Fruit fly (Drosophila melanogaster) whole organism, embryonic: Measurements from ENCODE around the gene eIF4A.

Source experiments
- Antp ChIP-seq: fragments of 200-800 bp; sonication (Bioruptor generic); optimal IDR thresholded peaks from 3 replicates; lab custom pipeline; 2016; ENCODE audit warnings: missing biosample characterization, missing genetic modification characterization
- CG11723 ChIP-seq: fragments of 200-800 bp; sonication (Bioruptor generic); optimal IDR thresholded peaks from 2 replicates; lab custom pipeline; 2017; ENCODE audit warnings: missing biosample characterization, mild to moderate bottlenecking, missing genetic modification characterization
- CG12104 ChIP-seq: fragments of 200-800 bp; sonication (Bioruptor generic); optimal IDR thresholded peaks from 3 replicates; lab custom pipeline; 2016; ENCODE audit warnings: missing biosample characterization, missing genetic modification characterization
- CG12155 ChIP-seq: fragments of 200-800 bp; sonication (Bioruptor generic); optimal IDR thresholded peaks from 3 replicates; lab custom pipeline; 2016; ENCODE audit warnings: missing biosample characterization, missing genetic modification characterization
- CG12659 ChIP-seq: fragments of 200-800 bp; sonication (Bioruptor generic); optimal IDR thresholded peaks from 3 replicates; lab custom pipeline; 2017; ENCODE audit warnings: mild to moderate bottlenecking, missing biosample characterization, missing genetic modification reagents, missing genetic modification characterization
- CG13624 ChIP-seq: fragments of 200-800 bp; sonication (Bioruptor generic); optimal IDR thresholded peaks from 2 replicates; lab custom pipeline; 2016; ENCODE audit warnings: missing biosample characterization, missing genetic modification characterization
- CG14710 ChIP-seq: fragments of 200-800 bp; sonication (Bioruptor generic); optimal IDR thresholded peaks from 3 replicates; lab custom pipeline; 2019; ENCODE audit warnings: missing biosample characterization, mild to moderate bottlenecking, missing genetic modification characterization, moderate library complexity
- CG15696 ChIP-seq: fragments of 200-800 bp; sonication (Bioruptor generic); optimal IDR thresholded peaks from 2 replicates; lab custom pipeline; 2019; ENCODE audit warnings: missing biosample characterization, mild to moderate bottlenecking, missing genetic modification characterization, moderate library complexity
- CG1603 ChIP-seq: fragments of 200-800 bp; sonication (Bioruptor generic); optimal IDR thresholded peaks from 2 replicates; lab custom pipeline; 2019; ENCODE audit warnings: missing biosample characterization, mild to moderate bottlenecking, missing genetic modification characterization, moderate library complexity
- CG17186 ChIP-seq: fragments of 200-800 bp; sonication (Bioruptor generic); optimal IDR thresholded peaks from 3 replicates; lab custom pipeline; 2017; ENCODE audit warnings: missing biosample characterization, missing genetic modification reagents, missing genetic modification characterization
- CG18619 ChIP-seq: fragments of 200-800 bp; sonication (Bioruptor generic); optimal IDR thresholded peaks from 3 replicates; lab custom pipeline; 2017; ENCODE audit warnings: missing biosample characterization, mild to moderate bottlenecking, missing genetic modification characterization
- CG3838 ChIP-seq: fragments of 200-800 bp; sonication (Bioruptor generic); optimal IDR thresholded peaks from 3 replicates; lab custom pipeline; 2016; ENCODE audit warnings: missing biosample characterization, missing genetic modification characterization
- CG4404 ChIP-seq: fragments of 200-800 bp; sonication (Bioruptor generic); IDR thresholded peaks from 2 replicates; pipeline ENCODE4 v1.3.6; 2022; ENCODE audit warnings: missing biosample characterization, missing genetic modification characterization
- CG4730 ChIP-seq: fragments of 200-800 bp; sonication (Bioruptor generic); IDR thresholded peaks from 2 replicates; pipeline ENCODE4 v1.3.6; 2022; ENCODE audit warnings: missing biosample characterization, missing genetic modification characterization
- CG5245 ChIP-seq: fragments of 200-800 bp; sonication (Bioruptor generic); optimal IDR thresholded peaks from 3 replicates; lab custom pipeline; 2016; ENCODE audit warnings: missing biosample characterization, missing genetic modification characterization
- CG6654 ChIP-seq: fragments of 200-800 bp; sonication (Bioruptor generic); optimal IDR thresholded peaks from 2 replicates; lab custom pipeline; 2017; ENCODE audit warnings: missing biosample characterization, mild to moderate bottlenecking, missing genetic modification characterization
- CG6683 ChIP-seq: fragments of 200-800 bp; sonication (Bioruptor generic); optimal IDR thresholded peaks from 2 replicates; lab custom pipeline; 2017; ENCODE audit warnings: missing biosample characterization, mild to moderate bottlenecking, missing genetic modification characterization, missing genetic modification reagents
- CG7786 ChIP-seq: fragments of 200-800 bp; sonication (Bioruptor generic); optimal IDR thresholded peaks from 2 replicates; lab custom pipeline; 2016; ENCODE audit warnings: missing biosample characterization, missing genetic modification characterization
- CG8281 ChIP-seq: fragments of 200-800 bp; sonication (Bioruptor generic); optimal IDR thresholded peaks from 2 replicates; lab custom pipeline; 2018; ENCODE audit warnings: missing biosample characterization, mild to moderate bottlenecking, missing genetic modification characterization, moderate library complexity
- CG9215 ChIP-seq: fragments of 200-800 bp; sonication (Bioruptor generic); IDR thresholded peaks from 2 replicates; pipeline ENCODE4 v1.3.6; 2022; ENCODE audit warnings: missing biosample characterization, missing genetic modification characterization
- CG9876 ChIP-seq: fragments of 200-800 bp; sonication (Bioruptor generic); optimal IDR thresholded peaks from 2 replicates; lab custom pipeline; 2016; ENCODE audit warnings: missing biosample characterization, missing genetic modification characterization
- Dip3 ChIP-seq: fragments of 200-800 bp; sonication (Bioruptor generic); optimal IDR thresholded peaks from 3 replicates; lab custom pipeline; 2016; ENCODE audit warnings: missing biosample characterization, missing genetic modification characterization
- Gsc ChIP-seq: fragments of 200-800 bp; sonication (Bioruptor generic); IDR thresholded peaks from 2 replicates; pipeline ENCODE4 v1.3.6; 2022; ENCODE audit warnings: missing biosample characterization, missing genetic modification characterization
- HLHmδ ChIP-seq: fragments of 200-800 bp; sonication (Bioruptor generic); optimal IDR thresholded peaks from 2 replicates; lab custom pipeline; 2018; ENCODE audit warnings: missing biosample characterization, mild to moderate bottlenecking, missing genetic modification characterization, moderate library complexity
- HmgD ChIP-seq: fragments of 200-800 bp; sonication (Bioruptor generic); optimal IDR thresholded peaks from 3 replicates; lab custom pipeline; 2016; ENCODE audit warnings: missing biosample characterization, missing genetic modification characterization
- HmgZ ChIP-seq: fragments of 200-800 bp; sonication (Bioruptor generic); optimal IDR thresholded peaks from 2 replicates; lab custom pipeline; 2018; ENCODE audit warnings: missing biosample characterization, mild to moderate bottlenecking, missing genetic modification characterization
- Med ChIP-seq: fragments of 200-800 bp; sonication (Bioruptor generic); peaks from one replicate; lab custom pipeline; 2016; ENCODE audit warnings: missing biosample characterization, missing genetic modification characterization, mild to moderate bottlenecking, inconsistent platforms, moderate library complexity
- NFAT ChIP-seq: fragments of 200-800 bp; sonication (Bioruptor generic); IDR thresholded peaks from 2 replicates; pipeline ENCODE4 v1.3.6; 2022; ENCODE audit warnings: missing biosample characterization, missing genetic modification characterization
- NfI ChIP-seq: fragments of 200-800 bp; sonication (Bioruptor generic); optimal IDR thresholded peaks from 3 replicates; lab custom pipeline; 2018; ENCODE audit warnings: missing biosample characterization, mild to moderate bottlenecking, missing genetic modification characterization, moderate library complexity
- Rx ChIP-seq: fragments of 200-800 bp; sonication (Bioruptor generic); IDR thresholded peaks from 2 replicates; pipeline ENCODE4 v1.3.6; 2022; ENCODE audit warnings: missing biosample characterization, missing genetic modification characterization
- Side ChIP-seq: fragments of 200-800 bp; sonication (Bioruptor generic); optimal IDR thresholded peaks from 2 replicates; lab custom pipeline; 2016; ENCODE audit warnings: missing biosample characterization, missing genetic modification characterization
- Taf1 ChIP-seq: fragments of 200-800 bp; sonication (Bioruptor generic); IDR thresholded peaks from 2 replicates; pipeline ENCODE4 v1.3.6; 2022; ENCODE audit warnings: missing biosample characterization, missing genetic modification characterization
- abd-A ChIP-seq: fragments of 200-800 bp; sonication (Bioruptor generic); optimal IDR thresholded peaks from 3 replicates; lab custom pipeline; 2019; ENCODE audit warnings: missing biosample characterization, mild to moderate bottlenecking, missing genetic modification characterization, moderate library complexity
- amos ChIP-seq: fragments of 200-800 bp; sonication (Bioruptor generic); IDR thresholded peaks from 2 replicates; pipeline ENCODE4 v1.3.6; 2022; ENCODE audit warnings: missing biosample characterization, missing genetic modification characterization; ENCODE audit not compliant: partially characterized antibody
- bab2 ChIP-seq: fragments of 200-800 bp; sonication (Bioruptor generic); optimal IDR thresholded peaks from 2 replicates; lab custom pipeline; 2016; ENCODE audit warnings: missing biosample characterization, missing genetic modification characterization
- cas ChIP-seq: fragments of 200-800 bp; sonication (Bioruptor generic); IDR thresholded peaks from 2 replicates; pipeline ENCODE4 v1.3.6; 2022; ENCODE audit warnings: missing biosample characterization, missing genetic modification characterization
- chif ChIP-seq, 2 experiments: fragments of 200-800 bp; sonication (Bioruptor generic); optimal IDR thresholded peaks; 3 replicates each; lab custom pipeline; 2016; ENCODE audit warnings: missing biosample characterization in 2 of 2, missing genetic modification characterization in 2 of 2
- croc ChIP-seq: fragments of 200-800 bp; sonication (Bioruptor generic); conservative IDR thresholded peaks from 3 replicates; pipeline ENCODE4 v1.3.6; 2022; ENCODE audit warnings: missing biosample characterization, missing genetic modification characterization
- cwo ChIP-seq: fragments of 200-800 bp; sonication (Bioruptor generic); optimal IDR thresholded peaks from 3 replicates; lab custom pipeline; 2017; ENCODE audit warnings: missing biosample characterization, missing genetic modification characterization, mild to moderate bottlenecking, moderate library complexity, missing genetic modification reagents
- dan ChIP-seq: fragments of 200-800 bp; sonication (Bioruptor generic); IDR thresholded peaks from 2 replicates; pipeline ENCODE4 v1.3.6; 2022; ENCODE audit warnings: missing biosample characterization, missing genetic modification characterization
- eve ChIP-seq, 2 experiments: fragments of >200 bp; optimal IDR thresholded peaks; 2 replicates each; lab custom pipeline; 2017; ENCODE audit warnings: missing biosample characterization in 2 of 2, missing genetic modification characterization in 2 of 2
- klu ChIP-seq: fragments of 200-800 bp; sonication (Bioruptor generic); IDR thresholded peaks from 2 replicates; pipeline ENCODE4 v1.3.6; 2022; ENCODE audit warnings: missing biosample characterization, missing genetic modification characterization
- knrl ChIP-seq: fragments of 200-800 bp; sonication (Bioruptor generic); IDR thresholded peaks from 3 replicates; pipeline ENCODE4 v1.3.6; 2022; ENCODE audit warnings: missing biosample characterization, missing genetic modification characterization; ENCODE audit not compliant: partially characterized antibody
- phol ChIP-seq: fragments of 200-800 bp; sonication (Bioruptor generic); optimal IDR thresholded peaks from 3 replicates; lab custom pipeline; 2018; ENCODE audit warnings: missing biosample characterization, mild to moderate bottlenecking, missing genetic modification characterization, moderate library complexity
- sim ChIP-seq: fragments of 200-800 bp; sonication (Bioruptor generic); IDR thresholded peaks from 2 replicates; pipeline ENCODE4 v1.3.6; 2022; ENCODE audit warnings: missing biosample characterization, missing genetic modification characterization
- so ChIP-seq: fragments of 200-800 bp; sonication (Bioruptor generic); IDR thresholded peaks from 3 replicates; pipeline ENCODE4 v1.3.6; 2022; ENCODE audit warnings: missing biosample characterization, missing genetic modification characterization
- stc ChIP-seq: fragments of 200-800 bp; sonication (Bioruptor generic); IDR thresholded peaks from 2 replicates; pipeline ENCODE4 v1.3.6; 2022; ENCODE audit warnings: missing biosample characterization, missing genetic modification characterization
- tgo ChIP-seq: fragments of 200-800 bp; sonication (Bioruptor generic); IDR thresholded peaks from 3 replicates; pipeline ENCODE4 v1.3.6; 2022; ENCODE audit warnings: missing biosample characterization, missing genetic modification characterization
- unpg ChIP-seq: fragments of 200-800 bp; sonication (Bioruptor generic); optimal IDR thresholded peaks from 3 replicates; lab custom pipeline; 2018; ENCODE audit warnings: missing biosample characterization, mild to moderate bottlenecking, missing genetic modification characterization, moderate library complexity
- zfh1 ChIP-seq: fragments of 200-800 bp; sonication (Bioruptor generic); IDR thresholded peaks from 3 replicates; pipeline ENCODE4 v1.3.6; 2022; ENCODE audit warnings: missing biosample characterization, missing genetic modification characterization

The eIF4A gene

dm6 chr2L:5981433-5982333 is at the start of gene eIF4A (continued):
- TF ChIP-seq CG15696 (tag; lab: Kevin White, UChicago) = peak; percentile 12
- TF ChIP-seq tgo (GFP tag; lab: Robert Waterston, UW) = no peak
- no peak for TF ChIP-seq NFAT (GFP tag; lab: Robert Waterston, UW)
- TF ChIP-seq CG6654 (GFP tag; lab: Kevin White, UChicago) = no peak
- no peak for TF ChIP-seq CG6683 (GFP tag; lab: Kevin White, UChicago)
- TF ChIP-seq amos (GFP tag; lab: Robert Waterston, UW) = no peak
- peak; percentile 89 for TF ChIP-seq cwo (GFP tag; lab: Kevin White, UChicago)
- peak; percentile 91 for TF ChIP-seq Med (GFP tag; lab: Kevin White, UChicago)
- TF ChIP-seq HmgZ (tag; lab: Kevin White, UChicago) = peak; percentile 15
- TF ChIP-seq abd-A = peak; percentile 0
- no peak for TF ChIP-seq CG4404 (GFP tag; lab: Robert Waterston, UW)
- peak; percentile 20 for TF ChIP-seq CG13624 (GFP tag; lab: Kevin White, UChicago)
- TF ChIP-seq CG18619 (GFP tag; lab: Kevin White, UChicago) = peak; percentile 47
- no peak for TF ChIP-seq CG8281 (tag; lab: Kevin White, UChicago)
- TF ChIP-seq CG9876 = peak; percentile 7
- TF ChIP-seq CG1603 (tag; lab: Kevin White, UChicago) = peak; percentile 66
- TF ChIP-seq cas (GFP tag; lab: Robert Waterston, UW) = no peak
- TF ChIP-seq CG7786 (GFP tag; lab: Kevin White, UChicago) = no peak
- no peak for TF ChIP-seq so (GFP tag; lab: Robert Waterston, UW)
- TF ChIP-seq CG5245 (GFP tag; lab: Kevin White, UChicago) = no peak
- TF ChIP-seq sim (GFP tag; lab: Robert Waterston, UW) = no peak
- TF ChIP-seq zfh1 (GFP tag; lab: Robert Waterston, UW) = no peak
- no peak for TF ChIP-seq CG12155 (GFP tag; lab: Kevin White, UChicago)
- peak; percentile 56 for TF ChIP-seq NfI (GFP tag; lab: Kevin White, UChicago)
- no peak for TF ChIP-seq Taf1 (GFP tag; lab: Robert Waterston, UW)
- no peak for TF ChIP-seq Antp (GFP tag; lab: Kevin White, UChicago)
- TF ChIP-seq CG4730 (GFP tag; lab: Robert Waterston, UW) = no peak
- no peak for TF ChIP-seq CG9215 (GFP tag; lab: Robert Waterston, UW)
- peak; percentile 6 for TF ChIP-seq HLHmδ
- peak; percentile 54 for TF ChIP-seq CG12659 (GFP tag; lab: Kevin White, UChicago)
- TF ChIP-seq CG11723 = no peak
- TF ChIP-seq chif (GFP tag; optimal IDR thresholded peaks at IDR 0.05; lab: Kevin White, UChicago) = peak in 1 of 2 experiments; percentile 29
- no peak for TF ChIP-seq dan
- peak; percentile 36 for TF ChIP-seq HmgD
- no peak for TF ChIP-seq bab2
- no peak for TF ChIP-seq eve (GFP tag; optimal IDR thresholded peaks at IDR 0.05; lab: Kevin White, UChicago)
- no peak for TF ChIP-seq Dip3 (GFP tag; lab: Kevin White, UChicago)
- peak; percentile 36 for TF ChIP-seq CG12104 (GFP tag; lab: Kevin White, UChicago)
- no peak for TF ChIP-seq croc (GFP tag; lab: Robert Waterston, UW)
- TF ChIP-seq stc (GFP tag; lab: Robert Waterston, UW) = no peak
- no peak for TF ChIP-seq CG3838
- TF ChIP-seq Rx = no peak
- TF ChIP-seq klu (GFP tag; lab: Robert Waterston, UW) = no peak
- TF ChIP-seq Side = no peak
- no peak for TF ChIP-seq Gsc (GFP tag; lab: Robert Waterston, UW)
- TF ChIP-seq knrl (GFP tag; lab: Robert Waterston, UW) = no peak
- TF ChIP-seq CG17186 = peak; percentile 64
- TF ChIP-seq CG14710 (tag; lab: Kevin White, UChicago) = peak; percentile 73
- TF ChIP-seq unpg (GFP tag; lab: Kevin White, UChicago) = peak; percentile 27
- TF ChIP-seq phol (tag; lab: Kevin White, UChicago) = peak; percentile 99
